Fruit fly (Drosophila melanogaster) Kc167 (cell line): Measurements from ENCODE around the gene Pop4.

Source experiments
- Myc ChIP-seq: fragments of >200 bp; optimal IDR thresholded peaks from 2 replicates; lab custom pipeline; 2017; ENCODE audit warnings: missing external identifiers
- Sin3A ChIP-seq: fragments of >200 bp; optimal IDR thresholded peaks from 2 replicates; lab custom pipeline; 2018; ENCODE audit warnings: missing external identifiers
- h ChIP-seq: fragments of >200 bp; optimal IDR thresholded peaks from 3 replicates; lab custom pipeline; 2018; ENCODE audit warnings: missing external identifiers
- psq ChIP-seq: fragments of >200 bp; optimal IDR thresholded peaks from 2 replicates; lab custom pipeline; 2017; ENCODE audit warnings: missing external identifiers

DNA sequence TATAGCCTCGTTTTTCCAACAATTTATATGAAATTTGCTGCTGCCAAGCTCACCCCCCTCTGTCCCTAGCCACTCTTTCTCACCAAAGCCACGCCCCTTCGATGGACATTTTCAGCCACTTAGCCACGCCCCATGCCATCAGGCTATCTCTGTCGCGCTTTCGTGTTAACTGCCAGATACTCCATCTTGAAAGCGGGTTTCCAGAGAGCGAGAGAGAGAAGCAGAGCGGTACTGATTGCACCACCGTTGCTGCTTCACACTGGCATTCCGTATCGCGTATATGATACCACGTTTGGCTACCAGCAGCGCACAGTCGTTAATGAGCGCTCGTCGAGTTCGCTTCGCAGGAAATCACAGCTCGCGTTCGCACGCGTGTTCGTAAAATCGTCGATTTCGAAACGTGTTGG lies 30.6 kb downstream of the Pop4 start, which contains the start of gene exex:
- TF ChIP-seq psq (lab: Kevin White, UChicago) (no peak), Sin3A (lab: Kevin White, UChicago) (no peak), h (no peak), Myc (lab: Kevin White, UChicago) (no peak)
